Fruit fly (Drosophila melanogaster) whole organism, adult: ENCODE measurements around the gene Vps4.
A peak's percentile ranks its signal among the peaks of the same experiment; 100 is the strongest.

ENCODE experiments used
- CG12768 ChIP-seq: fragments of 200-800 bp; sonication (Bioruptor generic); optimal IDR thresholded peaks from 2 replicates; lab custom pipeline; 2017; ENCODE audit warnings: missing biosample characterization, missing genetic modification characterization, mild to moderate bottlenecking, moderate library complexity, missing genetic modification reagents
- CG1620 ChIP-seq: fragments of 200-800 bp; sonication (Bioruptor generic); optimal IDR thresholded peaks from 2 replicates; lab custom pipeline; 2016; ENCODE audit warnings: missing biosample characterization, missing genetic modification characterization
- CG5204 ChIP-seq: fragments of 200-800 bp; sonication (Bioruptor generic); optimal IDR thresholded peaks from 2 replicates; lab custom pipeline; 2016; ENCODE audit warnings: missing biosample characterization, missing genetic modification characterization
- CG7045 ChIP-seq: fragments of 200-800 bp; sonication (Bioruptor generic); optimal IDR thresholded peaks from 2 replicates; lab custom pipeline; 2017; ENCODE audit warnings: missing biosample characterization, mild to moderate bottlenecking, missing genetic modification characterization
- CG7101 ChIP-seq: fragments of 200-800 bp; sonication (Bioruptor generic); optimal IDR thresholded peaks from 2 replicates; lab custom pipeline; 2018; ENCODE audit warnings: missing biosample characterization, mild to moderate bottlenecking, missing genetic modification characterization, moderate library complexity
- Clk ChIP-seq: fragments of 200-800 bp; sonication (Bioruptor generic); optimal IDR thresholded peaks from 2 replicates; lab custom pipeline; 2017; ENCODE audit warnings: missing biosample characterization, missing genetic modification characterization
- Crg-1 ChIP-seq: fragments of 200-800 bp; sonication (Bioruptor generic); optimal IDR thresholded peaks from 2 replicates; lab custom pipeline; 2016; ENCODE audit warnings: missing biosample characterization, missing genetic modification characterization
- Hr96 ChIP-seq: fragments of 200-800 bp; sonication (Bioruptor generic); optimal IDR thresholded peaks from 2 replicates; lab custom pipeline; 2016; ENCODE audit warnings: missing biosample characterization, missing genetic modification characterization
- Mnt ChIP-seq: fragments of 200-800 bp; sonication (Bioruptor generic); optimal IDR thresholded peaks from 2 replicates; lab custom pipeline; 2016; ENCODE audit warnings: missing biosample characterization, mild to moderate bottlenecking, missing genetic modification characterization
- bab1 ChIP-seq: fragments of 200-800 bp; sonication (Bioruptor generic); optimal IDR thresholded peaks from 3 replicates; lab custom pipeline; 2019; ENCODE audit warnings: missing biosample characterization, mild to moderate bottlenecking, missing genetic modification characterization, moderate library complexity
- cic ChIP-seq: fragments of 200-800 bp; sonication (Bioruptor generic); optimal IDR thresholded peaks from 2 replicates; lab custom pipeline; 2017; ENCODE audit warnings: missing biosample characterization, mild to moderate bottlenecking, missing genetic modification characterization, moderate library complexity
- kay ChIP-seq: fragments of 200-800 bp; sonication (Bioruptor generic); peaks from one replicate; lab custom pipeline; 2016; ENCODE audit warnings: missing biosample characterization, missing genetic modification characterization, borderline replicate concordance
- tj ChIP-seq: fragments of 200-800 bp; sonication (Bioruptor generic); optimal IDR thresholded peaks from 3 replicates; lab custom pipeline; 2017; ENCODE audit warnings: missing biosample characterization, mild to moderate bottlenecking, missing genetic modification characterization, moderate library complexity

The Vps4 gene

DNA sequence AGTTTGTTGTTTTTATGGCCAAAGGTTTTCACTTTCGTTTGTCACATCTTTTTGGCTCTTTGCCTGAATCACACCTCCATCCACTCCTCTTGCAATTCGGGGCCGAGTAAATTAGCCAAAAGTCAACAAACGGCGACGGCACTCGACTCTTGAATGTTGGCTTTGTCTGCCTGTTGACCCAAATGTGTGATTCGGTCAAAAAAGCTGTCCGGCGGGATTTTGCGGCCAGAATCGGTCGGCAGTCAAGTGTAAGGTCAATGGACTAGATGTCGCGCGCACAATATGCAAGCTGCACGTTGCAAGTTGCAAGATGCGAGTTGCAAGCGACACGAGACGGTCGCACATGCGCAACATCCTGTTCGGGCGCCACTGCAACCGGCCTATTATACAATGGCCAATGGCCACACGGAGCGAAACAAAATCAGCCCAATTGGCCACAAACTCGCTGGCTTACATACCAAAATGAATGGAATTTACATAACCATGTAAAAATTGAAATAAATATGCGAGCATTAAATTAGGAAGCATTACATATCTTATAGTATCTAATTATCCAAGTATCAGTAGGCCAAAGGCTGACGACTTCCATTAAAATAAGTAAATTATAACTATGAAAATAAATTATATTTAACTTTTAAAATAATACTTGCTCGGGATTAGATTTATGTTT is 10.2 kb downstream of the Vps4 start:
- TF ChIP-seq CG5204 = no peak
- no peak for TF ChIP-seq Mnt (GFP tag; lab: Kevin White, UChicago)

DNA sequence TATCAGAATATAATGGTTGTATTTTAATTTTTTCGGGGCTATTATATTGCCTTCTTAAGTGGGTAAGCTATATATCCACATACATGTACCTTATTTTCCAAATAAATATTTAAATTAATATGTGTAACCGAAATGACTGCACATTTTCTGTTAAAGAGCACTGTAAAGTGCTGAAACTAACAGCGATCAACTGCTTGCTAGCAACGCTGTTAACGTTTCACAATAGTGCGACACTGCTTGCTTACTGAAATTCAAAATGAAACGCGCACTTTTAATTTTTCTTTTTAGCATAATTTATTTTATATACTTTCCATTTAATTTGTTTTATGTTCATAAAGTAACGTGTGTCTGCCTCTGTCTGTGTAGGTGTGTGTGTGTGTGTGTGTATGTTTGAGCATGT is 16.5 kb downstream of the Vps4 start:
- TF ChIP-seq kay (GFP tag; lab: Kevin White, UChicago) (peak; percentile 66), bab1 (GFP tag; lab: Kevin White, UChicago) (no peak), CG12768 (GFP tag; lab: Kevin White, UChicago) (no peak), CG5204 (no peak), Hr96 (GFP tag; lab: Kevin White, UChicago) (no peak)

DNA sequence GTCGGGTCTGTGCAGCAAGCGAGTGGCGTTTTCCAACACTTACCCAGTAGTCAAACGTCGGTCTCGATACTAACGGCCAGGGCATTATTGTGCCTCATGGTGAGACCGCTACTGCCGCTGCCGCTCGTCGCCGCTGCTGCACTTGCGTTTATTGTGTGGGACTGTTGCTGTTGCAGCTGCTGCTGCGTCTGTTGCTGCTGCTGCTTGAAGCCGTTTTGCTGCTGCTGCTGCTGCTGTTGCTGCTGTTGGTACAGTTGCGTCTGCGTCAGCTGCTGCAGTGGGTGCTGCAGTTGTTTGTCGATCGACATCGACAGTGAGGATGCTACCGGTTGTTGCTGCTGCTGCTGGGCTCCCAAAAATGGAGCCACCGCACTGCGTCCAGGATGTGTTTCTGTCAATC is 33.2 kb downstream of the Vps4 start:
- TF ChIP-seq Clk (GFP tag; lab: Kevin White, UChicago) (no peak), cic (no peak), Crg-1 (GFP tag; lab: Kevin White, UChicago) (no peak), CG7101 (tag; lab: Kevin White, UChicago) (no peak), bab1 (GFP tag; lab: Kevin White, UChicago) (no peak), tj (GFP tag; lab: Kevin White, UChicago) (no peak), CG1620 (GFP tag; lab: Kevin White, UChicago) (no peak), Hr96 (GFP tag; lab: Kevin White, UChicago) (no peak), CG5204 (no peak), CG7045 (GFP tag; lab: Kevin White, UChicago) (no peak)
